Fruit fly (Drosophila melanogaster): ENCODE data around the gene nebu.

nebu gene

DNA sequence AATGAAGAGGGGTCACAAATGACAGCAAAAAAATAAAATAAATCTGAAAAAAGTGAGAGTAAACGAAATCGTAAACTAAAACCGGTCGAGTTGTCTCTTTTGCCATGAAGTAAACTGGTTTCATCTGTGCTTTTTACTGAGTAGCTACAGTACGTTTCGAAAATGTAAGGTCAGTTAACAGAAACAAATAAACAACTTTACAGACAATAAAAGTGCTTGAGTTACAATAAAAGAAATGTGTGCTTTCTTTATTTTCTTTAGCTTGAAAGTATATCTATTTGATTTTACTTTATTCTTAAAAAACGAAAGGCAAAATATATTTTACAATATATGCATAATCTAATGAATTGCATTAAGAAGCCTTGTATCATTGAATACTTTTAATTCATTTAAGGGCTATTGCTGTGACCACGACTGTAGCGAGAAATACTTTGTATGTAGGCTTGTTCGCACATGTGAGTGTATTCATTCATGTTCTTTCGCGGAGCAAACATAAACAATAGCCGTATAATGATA lies 49.9 kb downstream of the nebu start (continued):
- TF ChIP-seq ind (GFP tag; optimal IDR thresholded peaks at IDR 0.05) (peak; percentile 63), CG3407 (GFP tag; optimal IDR thresholded peaks at IDR 0.05) (peak; percentile 31), aop (GFP tag; IDR thresholded peaks at IDR 0.05) (no peak), CG5245 (GFP tag; optimal IDR thresholded peaks at IDR 0.05) (peak; percentile 10), Eip74EF (GFP tag; optimal IDR thresholded peaks at IDR 0.05) (peak in 1 of 2 experiments; percentile 61), CG13424 (tag; optimal IDR thresholded peaks at IDR 0.05) (peak; percentile 78), scrt (GFP tag; optimal IDR thresholded peaks at IDR 0.05) (peak; percentile 56), ERR (GFP tag; optimal IDR thresholded peaks at IDR 0.05) (no peak), CG1792 (GFP tag; optimal IDR thresholded peaks at IDR 0.05) (no peak), BtbVII (GFP tag; optimal IDR thresholded peaks at IDR 0.05) (peak; percentile 20), CG15269 (tag; optimal IDR thresholded peaks at IDR 0.05) (peak; percentile 86), unpg (GFP tag; optimal IDR thresholded peaks at IDR 0.05) (peak; percentile 77), Blimp-1 (GFP tag; optimal IDR thresholded peaks at IDR 0.05) (peak; percentile 96), CG7372 (GFP tag; IDR thresholded peaks at IDR 0.05) (0 out of 2 replicates have a peak, but pooled peaks have one; percentile 40), CG12769 (tag; optimal IDR thresholded peaks at IDR 0.05) (no peak), CG2199 (GFP tag; IDR thresholded peaks at IDR 0.05) (no peak), prd (optimal IDR thresholded peaks at IDR 0.05) (no peak), prd (GFP tag; IDR thresholded peaks at IDR 0.05) (0 out of 3 replicates have a peak, but pooled peaks have one; percentile 61), gsb-n (tag; optimal IDR thresholded peaks at IDR 0.05) (peak; percentile 40), CG11504 (tag; optimal IDR thresholded peaks at IDR 0.05) (peak; percentile 79), Oaz (GFP tag; IDR thresholded peaks at IDR 0.05) (no peak), Hmr (GFP tag; optimal IDR thresholded peaks at IDR 0.05) (peak; percentile 68), sna (GFP tag; IDR thresholded peaks at IDR 0.05; ENCODE audit: partially characterized antibody) (no peak), trem (tag; optimal IDR thresholded peaks at IDR 0.05) (peak; percentile 64), CG18262 (tag; optimal IDR thresholded peaks at IDR 0.05) (peak; percentile 77), Jarid2 (GFP tag; optimal IDR thresholded peaks at IDR 0.05) (peak; percentile 18), Trl (optimal IDR thresholded peaks at IDR 0.05) (no peak), Trl (GFP tag; optimal IDR thresholded peaks at IDR 0.05) (no peak), usp (GFP tag; optimal IDR thresholded peaks at IDR 0.05) (no peak), HLH54F (GFP tag; optimal IDR thresholded peaks at IDR 0.05) (peak; percentile 30), slbo (GFP tag; IDR thresholded peaks at IDR 0.05) (peak; percentile 58; the same call in 1 of the 2 replicates), odd (GFP tag; optimal IDR thresholded peaks at IDR 0.05) (peak; percentile 37), CG1602 (GFP tag; optimal IDR thresholded peaks at IDR 0.05) (peak; percentile 19), CG33557 (GFP tag; optimal IDR thresholded peaks at IDR 0.05) (peak; percentile 17), kay (GFP tag; optimal IDR thresholded peaks at IDR 0.05) (peak; percentile 8), CG12219 (GFP tag; optimal IDR thresholded peaks at IDR 0.05) (peak; percentile 63), mirr (GFP tag; optimal IDR thresholded peaks at IDR 0.05) (peak; percentile 27), CG13775 (GFP tag; optimal IDR thresholded peaks at IDR 0.05) (peak; percentile 39), phol (tag; optimal IDR thresholded peaks at IDR 0.05) (peak; percentile 72), sima (GFP tag; optimal IDR thresholded peaks at IDR 0.05) (no peak), Aef1 (GFP tag; IDR thresholded peaks at IDR 0.05) (peak; percentile 22; the same call in 1 of the 3 replicates), Ssrp (tag; optimal IDR thresholded peaks at IDR 0.05) (peak; percentile 40), nerfin-1 (tag; optimal IDR thresholded peaks at IDR 0.05) (peak; percentile 54), HHEX (GFP tag; optimal IDR thresholded peaks at IDR 0.05) (peak; percentile 39), CG7839 (tag; optimal IDR thresholded peaks at IDR 0.05) (peak; percentile 78), CG7556 (GFP tag; optimal IDR thresholded peaks at IDR 0.05) (peak; percentile 79), sqz (GFP tag; optimal IDR thresholded peaks at IDR 0.05) (peak; percentile 82), Side (GFP tag; optimal IDR thresholded peaks at IDR 0.05) (no peak), CG2889 (GFP tag; IDR thresholded peaks at IDR 0.05) (no peak), gem (tag; optimal IDR thresholded peaks at IDR 0.05) (peak; percentile 86)
